Fruit fly (Drosophila melanogaster) whole organism, embryonic: Measurements from ENCODE around the gene CG11617.
A peak's percentile ranks its signal among the peaks of the same experiment; 100 is the strongest.

Source experiments
- Awh ChIP-seq: fragments of 200-800 bp; sonication (Bioruptor generic); IDR thresholded peaks from 2 replicates; pipeline ENCODE4, ENCODE4 v1.3.6; 2022; ENCODE audit warnings: missing biosample characterization, missing genetic modification characterization
- CG10267 ChIP-seq: fragments of 200-800 bp; sonication (Bioruptor generic); optimal IDR thresholded peaks from 2 replicates; lab custom pipeline; 2018; ENCODE audit warnings: missing biosample characterization, mild to moderate bottlenecking, missing genetic modification characterization, moderate library complexity
- CG11456 ChIP-seq: fragments of 200-800 bp; sonication (Bioruptor generic); IDR thresholded peaks from 3 replicates; pipeline ENCODE4 v1.3.6; 2022; ENCODE audit warnings: missing biosample characterization, missing genetic modification characterization
- CG11695 ChIP-seq: fragments of 200-800 bp; sonication (Bioruptor generic); IDR thresholded peaks from 3 replicates; pipeline ENCODE4 v1.3.6; 2022; ENCODE audit warnings: missing biosample characterization, missing genetic modification characterization
- CG11696 ChIP-seq: fragments of 200-800 bp; sonication (Bioruptor generic); IDR thresholded peaks from 2 replicates; pipeline ENCODE4 v1.3.6; 2022; ENCODE audit warnings: missing biosample characterization, missing genetic modification characterization
- CG11723 ChIP-seq: fragments of 200-800 bp; sonication (Bioruptor generic); optimal IDR thresholded peaks from 2 replicates; lab custom pipeline; 2017; ENCODE audit warnings: missing biosample characterization, mild to moderate bottlenecking, missing genetic modification characterization
- CG12155 ChIP-seq: fragments of 200-800 bp; sonication (Bioruptor generic); optimal IDR thresholded peaks from 3 replicates; lab custom pipeline; 2016; ENCODE audit warnings: missing biosample characterization, missing genetic modification characterization
- CG14710 ChIP-seq: fragments of 200-800 bp; sonication (Bioruptor generic); optimal IDR thresholded peaks from 3 replicates; lab custom pipeline; 2019; ENCODE audit warnings: missing biosample characterization, mild to moderate bottlenecking, missing genetic modification characterization, moderate library complexity
- CG15269 ChIP-seq: fragments of 200-800 bp; sonication (Bioruptor generic); optimal IDR thresholded peaks from 2 replicates; lab custom pipeline; 2018; ENCODE audit warnings: missing biosample characterization, mild to moderate bottlenecking, missing genetic modification characterization, moderate library complexity
- CG16813 ChIP-seq: fragments of 200-800 bp; sonication (Bioruptor generic); IDR thresholded peaks from 3 replicates; pipeline ENCODE4 v1.3.6; 2022; ENCODE audit warnings: missing biosample characterization, missing genetic modification characterization; ENCODE audit not compliant: partially characterized antibody
- CG17385 ChIP-seq: fragments of 200-800 bp; sonication (Bioruptor generic); optimal IDR thresholded peaks from 3 replicates; lab custom pipeline; 2018; ENCODE audit warnings: missing biosample characterization, mild to moderate bottlenecking, missing genetic modification characterization
- CG18599 ChIP-seq: fragments of 200-800 bp; sonication (Bioruptor generic); optimal IDR thresholded peaks from 3 replicates; lab custom pipeline; 2017; ENCODE audit warnings: missing biosample characterization, missing genetic modification characterization, mild to moderate bottlenecking, moderate library complexity, missing genetic modification reagents
- CG2889 ChIP-seq: fragments of 200-800 bp; sonication (Bioruptor generic); IDR thresholded peaks from 3 replicates; pipeline ENCODE4 v1.3.6; 2022; ENCODE audit warnings: missing biosample characterization, missing genetic modification characterization
- CG31224 ChIP-seq: fragments of 200-800 bp; sonication (Bioruptor generic); IDR thresholded peaks from 2 replicates; pipeline ENCODE4 v1.3.6; 2022; ENCODE audit warnings: missing biosample characterization, missing genetic modification characterization
- CG32767 ChIP-seq: fragments of 200-800 bp; sonication (Bioruptor generic); IDR thresholded peaks from 2 replicates; pipeline ENCODE4 v1.3.6; 2022; ENCODE audit warnings: missing biosample characterization, missing genetic modification characterization
- CG3407 ChIP-seq: fragments of 200-800 bp; sonication (Bioruptor generic); optimal IDR thresholded peaks from 2 replicates; lab custom pipeline; 2018; ENCODE audit warnings: missing biosample characterization, mild to moderate bottlenecking, missing genetic modification characterization
- CG4820 ChIP-seq: fragments of 200-800 bp; sonication (Bioruptor generic); optimal IDR thresholded peaks from 3 replicates; lab custom pipeline; 2016; ENCODE audit warnings: missing biosample characterization, missing genetic modification characterization
- CG5245 ChIP-seq: fragments of 200-800 bp; sonication (Bioruptor generic); optimal IDR thresholded peaks from 3 replicates; lab custom pipeline; 2016; ENCODE audit warnings: missing biosample characterization, missing genetic modification characterization
- CG7786 ChIP-seq: fragments of 200-800 bp; sonication (Bioruptor generic); optimal IDR thresholded peaks from 2 replicates; lab custom pipeline; 2016; ENCODE audit warnings: missing biosample characterization, missing genetic modification characterization
- CG8290 ChIP-seq, 3 experiments: fragments of 200-800 bp; sonication (Bioruptor generic); optimal IDR thresholded peaks; 2 replicates each; lab custom pipeline; 2016 to 2019; ENCODE audit warnings: missing biosample characterization in 3 of 3, missing genetic modification characterization in 3 of 3, mild to moderate bottlenecking in 2 of 3, moderate library complexity in 1 of 3
- CG8765 ChIP-seq: fragments of 200-800 bp; sonication (Bioruptor generic); IDR thresholded peaks from 2 replicates; pipeline ENCODE4 v1.3.6; 2022; ENCODE audit warnings: missing biosample characterization, missing genetic modification characterization
- CG8944 ChIP-seq: fragments of 200-800 bp; sonication (Bioruptor generic); optimal IDR thresholded peaks from 3 replicates; lab custom pipeline; 2016; ENCODE audit warnings: missing biosample characterization, missing genetic modification characterization
- Chrac-16 ChIP-seq: fragments of 200-800 bp; sonication (Bioruptor generic); optimal IDR thresholded peaks from 3 replicates; lab custom pipeline; 2016; ENCODE audit warnings: missing biosample characterization, missing genetic modification characterization
- Dek ChIP-seq: fragments of 200-800 bp; sonication (Bioruptor generic); optimal IDR thresholded peaks from 3 replicates; lab custom pipeline; 2019; ENCODE audit warnings: missing biosample characterization, mild to moderate bottlenecking, missing genetic modification characterization, moderate library complexity
- Dip2 ChIP-seq: fragments of 200-800 bp; sonication (Bioruptor generic); IDR thresholded peaks from 2 replicates; pipeline ENCODE4 v1.3.6; 2022; ENCODE audit warnings: missing biosample characterization, missing genetic modification characterization
- Dref ChIP-seq: fragments of 200-800 bp; sonication (Bioruptor generic); IDR thresholded peaks from 2 replicates; pipeline ENCODE4 v1.3.6; 2022; ENCODE audit warnings: missing biosample characterization, missing genetic modification characterization
- Eip74EF ChIP-seq, 2 experiments: fragments of 200-800 bp in 1 of 2; fragments of >200 bp in 1 of 2; sonication (Bioruptor generic) in 1 of 2; optimal IDR thresholded peaks; 2 replicates each; lab custom pipeline; 2017 to 2019; ENCODE audit warnings: missing biosample characterization in 2 of 2, missing genetic modification characterization in 2 of 2, mild to moderate bottlenecking in 1 of 2, moderate library complexity in 1 of 2
- Fer1 ChIP-seq: fragments of 200-800 bp; sonication (Bioruptor generic); optimal IDR thresholded peaks from 2 replicates; lab custom pipeline; 2017; ENCODE audit warnings: missing biosample characterization, mild to moderate bottlenecking, missing genetic modification characterization
- Hsf ChIP-seq: fragments of 200-800 bp; sonication (Bioruptor generic); optimal IDR thresholded peaks from 3 replicates; lab custom pipeline; 2016; ENCODE audit warnings: missing biosample characterization, missing genetic modification characterization
- Meics ChIP-seq: fragments of 200-800 bp; sonication (Bioruptor generic); optimal IDR thresholded peaks from 2 replicates; lab custom pipeline; 2017; ENCODE audit warnings: missing biosample characterization, mild to moderate bottlenecking, missing genetic modification characterization
- Nf-YA ChIP-seq: fragments of 200-800 bp; sonication (Bioruptor generic); IDR thresholded peaks from 2 replicates; pipeline ENCODE4 v1.3.6; 2022; ENCODE audit warnings: missing biosample characterization, missing genetic modification characterization
- Oaz ChIP-seq: fragments of 200-800 bp; sonication (Bioruptor generic); IDR thresholded peaks from 2 replicates; pipeline ENCODE4 v1.3.6; 2022; ENCODE audit warnings: missing biosample characterization, missing genetic modification characterization
- Oli ChIP-seq: fragments of 200-800 bp; sonication (Bioruptor generic); optimal IDR thresholded peaks from 2 replicates; lab custom pipeline; 2018; ENCODE audit warnings: missing biosample characterization, mild to moderate bottlenecking, missing genetic modification characterization, moderate library complexity
- Sin3A ChIP-seq: fragments of >200 bp; optimal IDR thresholded peaks from 2 replicates; lab custom pipeline; 2018
- Spps ChIP-seq: fragments of 200-800 bp; sonication (Bioruptor generic); optimal IDR thresholded peaks from 2 replicates; lab custom pipeline; 2018; ENCODE audit warnings: missing biosample characterization, mild to moderate bottlenecking, missing genetic modification characterization
- Usf ChIP-seq: fragments of 200-800 bp; sonication (Bioruptor generic); optimal IDR thresholded peaks from 2 replicates; lab custom pipeline; 2017; ENCODE audit warnings: missing genotype, missing biosample characterization, missing genetic modification characterization
- btn ChIP-seq: fragments of 200-800 bp; sonication (Bioruptor generic); optimal IDR thresholded peaks from 2 replicates; lab custom pipeline; 2016; ENCODE audit warnings: missing biosample characterization, missing genetic modification characterization
- dm ChIP-seq: fragments of 200-800 bp; sonication (Bioruptor generic); optimal IDR thresholded peaks from 3 replicates; lab custom pipeline; 2016; ENCODE audit warnings: missing biosample characterization, missing genetic modification characterization
- fd96Cb ChIP-seq: fragments of 200-800 bp; sonication (Bioruptor generic); optimal IDR thresholded peaks from 2 replicates; lab custom pipeline; 2018; ENCODE audit warnings: missing biosample characterization, mild to moderate bottlenecking, missing genetic modification characterization, moderate library complexity
- gro ChIP-seq: fragments of 200-800 bp; sonication (Bioruptor generic); optimal IDR thresholded peaks from 2 replicates; lab custom pipeline; 2016; ENCODE audit warnings: missing biosample characterization, missing genetic modification characterization
- gsb ChIP-seq: fragments of 200-800 bp; sonication (Bioruptor generic); IDR thresholded peaks from 2 replicates; pipeline ENCODE4 v1.3.6; 2022; ENCODE audit warnings: missing biosample characterization, missing genetic modification characterization
- her ChIP-seq: fragments of 200-800 bp; sonication (Bioruptor generic); optimal IDR thresholded peaks from 2 replicates; lab custom pipeline; 2016; ENCODE audit warnings: missing biosample characterization, missing genetic modification characterization
- insv ChIP-seq, 2 experiments: fragments of 200-800 bp; sonication (Bioruptor generic); optimal IDR thresholded peaks; 3 replicates each; lab custom pipeline; 2016 to 2018; ENCODE audit warnings: missing biosample characterization in 2 of 2, missing genetic modification characterization in 2 of 2
- psq ChIP-seq: fragments of 200-800 bp; sonication (Bioruptor generic); optimal IDR thresholded peaks from 2 replicates; lab custom pipeline; 2017; ENCODE audit warnings: missing biosample characterization, missing genetic modification characterization
- schlank ChIP-seq: fragments of 200-800 bp; sonication (Bioruptor generic); optimal IDR thresholded peaks from 2 replicates; lab custom pipeline; 2018; ENCODE audit warnings: missing biosample characterization, mild to moderate bottlenecking, missing genetic modification characterization
- tap ChIP-seq: fragments of 200-800 bp; optimal IDR thresholded peaks from 3 replicates; lab custom pipeline; 2019; ENCODE audit warnings: missing biosample characterization, mild to moderate bottlenecking, missing genetic modification characterization, moderate library complexity
- trem ChIP-seq: fragments of 200-800 bp; optimal IDR thresholded peaks from 3 replicates; lab custom pipeline; 2019; ENCODE audit warnings: missing biosample characterization, mild to moderate bottlenecking, missing genetic modification characterization, moderate library complexity
- vvl ChIP-seq: fragments of 200-800 bp; sonication (Bioruptor generic); IDR thresholded peaks from 2 replicates; pipeline ENCODE4 v1.3.6; 2022; ENCODE audit warnings: missing biosample characterization, missing genetic modification characterization
- wor ChIP-seq: fragments of 200-800 bp; sonication (Bioruptor generic); IDR thresholded peaks from 2 replicates; pipeline ENCODE4 v1.3.6; 2022; ENCODE audit warnings: missing biosample characterization, missing genetic modification characterization
- zen2 ChIP-seq: fragments of 200-800 bp; sonication (Bioruptor generic); IDR thresholded peaks from 3 replicates; pipeline ENCODE4 v1.3.6; 2022; ENCODE audit warnings: missing biosample characterization, missing genetic modification characterization; ENCODE audit not compliant: partially characterized antibody
- zf30C ChIP-seq: fragments of 200-800 bp; sonication (Bioruptor generic); optimal IDR thresholded peaks from 3 replicates; lab custom pipeline; 2018; ENCODE audit warnings: missing biosample characterization, mild to moderate bottlenecking, missing genetic modification characterization

The CG11617 gene

dm6 chr2L:246656-247340, 39.7 kb upstream of the CG11617 start (continued):
- TF ChIP-seq Meics (GFP tag; lab: Kevin White, UChicago): no peak
- TF ChIP-seq Spps (tag; lab: Kevin White, UChicago): no peak
- no peak for TF ChIP-seq schlank (tag; lab: Kevin White, UChicago)
- no peak for TF ChIP-seq Usf (GFP tag; lab: Kevin White, UChicago)
- no peak for TF ChIP-seq CG11696
- peak; percentile 11 for TF ChIP-seq dm (GFP tag; lab: Kevin White, UChicago)
- TF ChIP-seq CG8944 (GFP tag; lab: Kevin White, UChicago): no peak
- TF ChIP-seq zen2 (GFP tag; lab: Robert Waterston, UW): peak; percentile 47; the same call in 1 of the 3 replicates
- TF ChIP-seq CG32767: no peak
- TF ChIP-seq wor (GFP tag; lab: Robert Waterston, UW): no peak
- TF ChIP-seq Dip2 (GFP tag; lab: Robert Waterston, UW): no peak
- TF ChIP-seq Oaz (GFP tag; lab: Robert Waterston, UW): no peak
- TF ChIP-seq CG10267 (tag; lab: Kevin White, UChicago): no peak
- no peak for TF ChIP-seq CG18599
- TF ChIP-seq insv (GFP tag; optimal IDR thresholded peaks at IDR 0.05; lab: Kevin White, UChicago): no peak
- peak; percentile 7 for TF ChIP-seq CG17385 (GFP tag; lab: Kevin White, UChicago)
- TF ChIP-seq btn: no peak
- TF ChIP-seq zf30C (GFP tag; lab: Kevin White, UChicago): no peak
- TF ChIP-seq Oli (tag; lab: Kevin White, UChicago): no peak
- TF ChIP-seq Hsf (GFP tag; lab: Kevin White, UChicago): no peak
- TF ChIP-seq trem (tag; lab: Kevin White, UChicago): no peak
- no peak for TF ChIP-seq vvl (GFP tag; lab: Robert Waterston, UW)
- TF ChIP-seq CG8765: no peak
- peak; percentile 99 for TF ChIP-seq psq (GFP tag; lab: Kevin White, UChicago)
- no peak for TF ChIP-seq CG15269 (tag; lab: Kevin White, UChicago)
- no peak for TF ChIP-seq CG4820
- no peak for TF ChIP-seq Awh (GFP tag; lab: Robert Waterston, UW)
- TF ChIP-seq CG31224 (GFP tag; lab: Robert Waterston, UW): no peak
- no peak for TF ChIP-seq CG11723 (GFP tag; lab: Kevin White, UChicago)
- no peak for TF ChIP-seq gsb (GFP tag; lab: Robert Waterston, UW)
- no peak for TF ChIP-seq CG3407 (GFP tag; lab: Kevin White, UChicago)
- no peak for TF ChIP-seq CG11456 (GFP tag; lab: Robert Waterston, UW)
- TF ChIP-seq Dek (tag; lab: Kevin White, UChicago): no peak
- no peak for TF ChIP-seq CG14710
- no peak for TF ChIP-seq Dref
- TF ChIP-seq Fer1 (GFP tag; lab: Kevin White, UChicago): peak; percentile 33
- no peak for TF ChIP-seq Eip74EF (GFP tag; optimal IDR thresholded peaks at IDR 0.05; lab: Kevin White, UChicago)
- TF ChIP-seq fd96Cb (tag; lab: Kevin White, UChicago): no peak
- TF ChIP-seq CG12155 (GFP tag; lab: Kevin White, UChicago): peak; percentile 86
- TF ChIP-seq Sin3A (lab: Kevin White, UChicago): no peak
- peak; percentile 56 for TF ChIP-seq gro
- 0 out of 2 replicates have a peak, but pooled peaks have one; percentile 2 for TF ChIP-seq Nf-YA
- TF ChIP-seq CG7786 (GFP tag; lab: Kevin White, UChicago): no peak
- TF ChIP-seq Chrac-16: no peak
- TF ChIP-seq her (GFP tag; lab: Kevin White, UChicago): no peak
- TF ChIP-seq CG2889 (GFP tag; lab: Robert Waterston, UW): no peak
- no peak for TF ChIP-seq tap (tag; lab: Kevin White, UChicago)
- no peak for TF ChIP-seq CG8290 (GFP tag; optimal IDR thresholded peaks at IDR 0.05; lab: Kevin White, UChicago)
- TF ChIP-seq CG8290 (tag; optimal IDR thresholded peaks at IDR 0.05; lab: Kevin White, UChicago): no peak
- TF ChIP-seq CG5245 (GFP tag; lab: Kevin White, UChicago): no peak
- no peak for TF ChIP-seq CG11695 (GFP tag; lab: Robert Waterston, UW)
- TF ChIP-seq CG16813 (GFP tag; lab: Robert Waterston, UW): 0 out of 3 replicates have a peak, but pooled peaks have one; percentile 6
